Fruit fly (Drosophila melanogaster): ENCODE data around the gene CG6996.

The CG6996 gene

dm6 chr3L:20191848-20192247 lies 15.5 kb upstream of the CG6996 start:
- TF ChIP-seq H15 (GFP tag; IDR thresholded peaks at IDR 0.05) (no peak), Dfd (GFP tag; optimal IDR thresholded peaks at IDR 0.05) (peak in 1 of 2 experiments; percentile 64)

- TF ChIP-seq Dip2 (GFP tag; IDR thresholded peaks at IDR 0.05): no peak
- no peak for TF ChIP-seq twi (tag; optimal IDR thresholded peaks at IDR 0.05)
- peak; percentile 59 for TF ChIP-seq grau (tag; optimal IDR thresholded peaks at IDR 0.05)
- TF ChIP-seq Stat92E (GFP tag; optimal IDR thresholded peaks at IDR 0.05): peak in 1 of 3 experiments; percentile 46
- TF ChIP-seq Ets65A (GFP tag): peak; percentile 61
- no peak for TF ChIP-seq CG1603 (tag; optimal IDR thresholded peaks at IDR 0.05)
- TF ChIP-seq row (GFP tag; IDR thresholded peaks at IDR 0.05): peak; percentile 27; the same call in 1 of the 3 replicates
- TF ChIP-seq Med (GFP tag): peak; percentile 57
- TF ChIP-seq chinmo (GFP tag; IDR thresholded peaks at IDR 0.05; ENCODE audit: partially characterized antibody): 0 out of 4 replicates have a peak, but pooled peaks have one; percentile 51
- peak in 1 of 2 experiments; percentile 6 for TF ChIP-seq Hr51 (GFP tag; optimal IDR thresholded peaks at IDR 0.05)
- no peak for TF ChIP-seq pan (optimal IDR thresholded peaks at IDR 0.05)
- peak in 1 of 2 experiments; percentile 30 for TF ChIP-seq pan (GFP tag; optimal IDR thresholded peaks at IDR 0.05 in 1 of 2, IDR thresholded peaks at IDR 0.05 in 1 of 2)
- peak; percentile 52 for TF ChIP-seq CG12769 (tag; optimal IDR thresholded peaks at IDR 0.05)
- TF ChIP-seq gem (tag; optimal IDR thresholded peaks at IDR 0.05): peak; percentile 22
- TF ChIP-seq pfk (GFP tag; optimal IDR thresholded peaks at IDR 0.05): no peak
- TF ChIP-seq CG5180 (GFP tag; optimal IDR thresholded peaks at IDR 0.05): peak; percentile 90
- 0 out of 2 replicates have a peak, but pooled peaks have one; percentile 15 for TF ChIP-seq Ptx1 (GFP tag; IDR thresholded peaks at IDR 0.05)
- TF ChIP-seq so (GFP tag; IDR thresholded peaks at IDR 0.05): no peak
- TF ChIP-seq CG9932 (GFP tag; IDR thresholded peaks at IDR 0.05): peak; percentile 24; the same call in 1 of the 2 replicates
- TF ChIP-seq Xbp1 (GFP tag; optimal IDR thresholded peaks at IDR 0.05): peak; percentile 35
- TF ChIP-seq CG34422 (GFP tag; IDR thresholded peaks at IDR 0.05): 0 out of 3 replicates have a peak, but pooled peaks have one; percentile 7
- no peak for TF ChIP-seq Hr78 (GFP tag; optimal IDR thresholded peaks at IDR 0.05)
- TF ChIP-seq CG10543 (GFP tag; optimal IDR thresholded peaks at IDR 0.05): peak; percentile 35
- TF ChIP-seq tgo (GFP tag; IDR thresholded peaks at IDR 0.05): 0 out of 3 replicates have a peak, but pooled peaks have one; percentile 15
- TF ChIP-seq Pdp1 (GFP tag; optimal IDR thresholded peaks at IDR 0.05): peak in 1 of 2 experiments; percentile 72
- peak; percentile 21 for TF ChIP-seq CG11504 (tag; optimal IDR thresholded peaks at IDR 0.05)
- 0 out of 2 replicates have a peak, but pooled peaks have one; percentile 48 for TF ChIP-seq GATAe (GFP tag; conservative IDR thresholded peaks at IDR 0.05)
- peak; percentile 40 for TF ChIP-seq HmgZ (tag; optimal IDR thresholded peaks at IDR 0.05)
These were observed 14.2 kb upstream of the CG6996 start for dm6 chr3L:20192872-20193747.

- TF ChIP-seq CG11456 (GFP tag; IDR thresholded peaks at IDR 0.05) (no peak), Gsc (GFP tag; IDR thresholded peaks at IDR 0.05) (no peak), CG5953 (GFP tag; IDR thresholded peaks at IDR 0.05) (no peak), bowl (GFP tag; IDR thresholded peaks at IDR 0.05) (no peak), CG16779 (GFP tag; IDR thresholded peaks at IDR 0.05) (no peak), wek (GFP tag; optimal IDR thresholded peaks at IDR 0.05) (no peak), CG4360 (GFP tag; IDR thresholded peaks at IDR 0.05) (no peak), ERR (GFP tag; optimal IDR thresholded peaks at IDR 0.05) (no peak), D19A (tag; optimal IDR thresholded peaks at IDR 0.05) (no peak), ro (GFP tag; IDR thresholded peaks at IDR 0.05) (no peak), sd (tag; optimal IDR thresholded peaks at IDR 0.05) (peak; percentile 42), tap (tag; optimal IDR thresholded peaks at IDR 0.05) (no peak), yki (optimal IDR thresholded peaks at IDR 0.05) (no peak), YL-1 (GFP tag; optimal IDR thresholded peaks at IDR 0.05) (no peak), CG1233 (GFP tag; optimal IDR thresholded peaks at IDR 0.05) (no peak), zen2 (GFP tag; IDR thresholded peaks at IDR 0.05; ENCODE audit: partially characterized antibody) (no peak), CG5245 (GFP tag; optimal IDR thresholded peaks at IDR 0.05) (no peak), lbe (GFP tag; optimal IDR thresholded peaks at IDR 0.05) (no peak)
These were observed 13.6 kb upstream of the CG6996 start for dm6 chr3L:20193748-20194058.

All from whole organism, embryonic.